Worm (Caenorhabditis elegans) whole organism, early embryonic: ENCODE measurements around the gene Y24D9B.1.

Experiments
- aly-1 ChIP-seq: sonication (generic microtip); optimal IDR thresholded peaks from 2 replicates; lab custom pipeline; 2016; ENCODE audit warnings: missing genetic modification characterization, missing compliant biosample characterization
- ama-1 ChIP-seq: fragments of 150-350 bp; optimal IDR thresholded peaks from 2 replicates; lab custom pipeline; 2014
- ceh-13 ChIP-seq: fragments of 200-800 bp; sonication (Bioruptor generic); optimal IDR thresholded peaks from 2 replicates; lab custom pipeline; 2018; ENCODE audit warnings: mild to moderate bottlenecking, missing genetic modification characterization, missing compliant biosample characterization
- ceh-36 ChIP-seq: sonication (generic microtip); optimal IDR thresholded peaks from 2 replicates; lab custom pipeline; 2016; ENCODE audit warnings: missing genetic modification characterization, inconsistent platforms, missing compliant biosample characterization
- ets-7 ChIP-seq: sonication (generic microtip); optimal IDR thresholded peaks from 2 replicates; lab custom pipeline; 2016; ENCODE audit warnings: missing genotype, missing genetic modification characterization, missing compliant biosample characterization

ce11 chrIV:4336139-4336851 lies 19.1 kb downstream of the Y24D9B.1 start, which contains the start of the genes W03B1.3 and oac-51:
- TF ChIP-seq ceh-13 (GFP tag; lab: Kevin White, UChicago) (no peak), aly-1 (tag; lab: Kevin White, UChicago) (no peak), ceh-36 (tag; lab: Kevin White, UChicago) (no peak), ama-1 (no peak), ets-7 (no peak)
